Fruit fly (Drosophila melanogaster): ENCODE measurements around the gene CG31019.

DNA sequence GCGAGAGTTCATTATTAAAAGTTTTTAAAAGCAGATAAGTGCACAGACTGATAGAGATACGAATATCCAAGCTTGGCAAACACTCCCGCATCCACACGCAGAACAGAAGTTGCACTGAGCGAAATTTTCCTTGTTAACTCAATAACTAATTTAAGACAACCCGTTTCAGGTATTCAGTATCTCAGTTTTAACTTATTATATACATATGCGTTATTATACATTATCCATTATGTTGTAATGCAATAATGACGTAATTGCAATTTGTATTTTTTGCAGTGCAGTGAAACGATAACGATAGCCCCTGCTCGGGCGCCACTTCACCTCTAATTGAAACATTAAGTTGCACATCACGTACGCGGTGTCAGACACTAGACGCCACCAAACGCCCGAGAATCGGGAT, 46.4 kb downstream of the CG31019 start:
- TF ChIP-seq CG8478 (optimal IDR thresholded peaks at IDR 0.05) (no peak), CTCF (optimal IDR thresholded peaks at IDR 0.05) (no peak)

Measured in S2 (cell line).